Fruit fly (Drosophila melanogaster) whole organism, prepupa: Measurements from ENCODE around the gene CG32551.

Experiments used
- CG10631 ChIP-seq: fragments of 200-800 bp; sonication (Bioruptor generic); optimal IDR thresholded peaks from 2 replicates; lab custom pipeline; 2016; ENCODE audit warnings: missing biosample characterization, missing genetic modification characterization
- CG10669 ChIP-seq: fragments of 200-800 bp; sonication (Bioruptor generic); optimal IDR thresholded peaks from 3 replicates; lab custom pipeline; 2018; ENCODE audit warnings: missing biosample characterization, mild to moderate bottlenecking, missing genetic modification characterization, moderate library complexity
- CG11294 ChIP-seq: fragments of 200-800 bp; sonication (Bioruptor generic); IDR thresholded peaks from 2 replicates; pipeline ENCODE4 v1.3.6; 2022; ENCODE audit warnings: missing biosample characterization, missing genetic modification characterization
- CG11762 ChIP-seq: fragments of 200-800 bp; sonication (Bioruptor generic); optimal IDR thresholded peaks from 3 replicates; lab custom pipeline; 2016; ENCODE audit warnings: missing biosample characterization, missing genetic modification characterization; ENCODE audit not compliant: insufficient read depth
- CG11902 ChIP-seq: fragments of 200-800 bp; sonication (Bioruptor generic); optimal IDR thresholded peaks from 3 replicates; lab custom pipeline; 2016; ENCODE audit warnings: missing biosample characterization, missing genetic modification characterization
- CG16779 ChIP-seq: fragments of 200-800 bp; sonication (Bioruptor generic); optimal IDR thresholded peaks from 3 replicates; lab custom pipeline; 2017; ENCODE audit warnings: missing biosample characterization, mild to moderate bottlenecking, missing genetic modification characterization
- CG3032 ChIP-seq: fragments of 200-800 bp; optimal IDR thresholded peaks from 2 replicates; lab custom pipeline; 2019; ENCODE audit warnings: missing biosample characterization, mild to moderate bottlenecking, missing genetic modification characterization, moderate library complexity
- CG31627 ChIP-seq: fragments of 200-800 bp; sonication (Bioruptor generic); optimal IDR thresholded peaks from 3 replicates; lab custom pipeline; 2016; ENCODE audit warnings: missing biosample characterization, missing genetic modification characterization
- CG32006 ChIP-seq: fragments of 200-800 bp; sonication (Bioruptor generic); optimal IDR thresholded peaks from 3 replicates; lab custom pipeline; 2017; ENCODE audit warnings: missing biosample characterization, mild to moderate bottlenecking, missing genetic modification characterization
- CG34406 ChIP-seq: fragments of 200-800 bp; sonication (Bioruptor generic); optimal IDR thresholded peaks from 3 replicates; lab custom pipeline; 2016; ENCODE audit warnings: missing biosample characterization, missing genetic modification characterization
- CG6276 ChIP-seq: fragments of 200-800 bp; sonication (Bioruptor generic); optimal IDR thresholded peaks from 2 replicates; lab custom pipeline; 2017; ENCODE audit warnings: missing biosample characterization, mild to moderate bottlenecking, missing genetic modification characterization
- CG6792 ChIP-seq: fragments of 200-800 bp; sonication (Bioruptor generic); optimal IDR thresholded peaks from 3 replicates; lab custom pipeline; 2016; ENCODE audit warnings: missing biosample characterization, missing genetic modification characterization
- CG6854 ChIP-seq: fragments of 200-800 bp; sonication (Bioruptor generic); optimal IDR thresholded peaks from 2 replicates; lab custom pipeline; 2017; ENCODE audit warnings: missing biosample characterization, mild to moderate bottlenecking, missing genetic modification characterization
- CG7368 ChIP-seq: fragments of 200-800 bp; sonication (Bioruptor generic); optimal IDR thresholded peaks from 3 replicates; lab custom pipeline; 2016; ENCODE audit warnings: missing biosample characterization, missing genetic modification characterization
- CG8632 ChIP-seq: fragments of 200-800 bp; sonication (Bioruptor generic); optimal IDR thresholded peaks from 3 replicates; lab custom pipeline; 2016; ENCODE audit warnings: missing biosample characterization, missing genetic modification characterization
- CG9139 ChIP-seq: fragments of 200-800 bp; sonication (Bioruptor generic); optimal IDR thresholded peaks from 3 replicates; lab custom pipeline; 2017; ENCODE audit warnings: missing biosample characterization, mild to moderate bottlenecking, missing genetic modification characterization
- Eip93F ChIP-seq: fragments of 200-800 bp; sonication (Bioruptor generic); optimal IDR thresholded peaks from 2 replicates; lab custom pipeline; 2016; ENCODE audit warnings: missing biosample characterization, mild to moderate bottlenecking, missing genetic modification characterization
- Ets21C ChIP-seq: fragments of 200-800 bp; sonication (Bioruptor generic); optimal IDR thresholded peaks from 3 replicates; lab custom pipeline; 2016; ENCODE audit warnings: missing biosample characterization, missing genetic modification characterization
- Ets96B ChIP-seq: fragments of 200-800 bp; optimal IDR thresholded peaks from 2 replicates; lab custom pipeline; 2019; ENCODE audit warnings: missing biosample characterization, mild to moderate bottlenecking, missing genetic modification characterization, moderate library complexity
- Hr39 ChIP-seq: fragments of 200-800 bp; sonication (Bioruptor generic); optimal IDR thresholded peaks from 2 replicates; lab custom pipeline; 2016; ENCODE audit warnings: missing biosample characterization, missing genetic modification characterization
- Hr4 ChIP-seq: fragments of 200-800 bp; sonication (Bioruptor generic); optimal IDR thresholded peaks from 3 replicates; lab custom pipeline; 2016; ENCODE audit warnings: missing biosample characterization, missing genetic modification characterization
- Lpt ChIP-seq: fragments of 200-800 bp; sonication (Bioruptor generic); optimal IDR thresholded peaks from 3 replicates; lab custom pipeline; 2016; ENCODE audit warnings: missing biosample characterization, missing genetic modification characterization
- Smox ChIP-seq: fragments of 200-800 bp; sonication (Bioruptor generic); optimal IDR thresholded peaks from 3 replicates; lab custom pipeline; 2016; ENCODE audit warnings: missing biosample characterization, missing genetic modification characterization
- Sox102F ChIP-seq: fragments of 200-800 bp; sonication (Bioruptor generic); optimal IDR thresholded peaks from 2 replicates; lab custom pipeline; 2016; ENCODE audit warnings: missing biosample characterization, mild to moderate bottlenecking, missing genetic modification characterization
- achi ChIP-seq: fragments of 200-800 bp; sonication (Bioruptor generic); optimal IDR thresholded peaks from 3 replicates; lab custom pipeline; 2016; ENCODE audit warnings: missing biosample characterization, missing genetic modification characterization
- acj6 ChIP-seq: fragments of 200-800 bp; sonication (Bioruptor generic); optimal IDR thresholded peaks from 3 replicates; lab custom pipeline; 2016; ENCODE audit warnings: missing biosample characterization, missing genetic modification characterization
- cyc ChIP-seq: fragments of 200-800 bp; sonication (Bioruptor generic); optimal IDR thresholded peaks from 3 replicates; lab custom pipeline; 2016; ENCODE audit warnings: missing biosample characterization, missing genetic modification characterization
- dac ChIP-seq: fragments of 200-800 bp; sonication (Bioruptor generic); optimal IDR thresholded peaks from 2 replicates; lab custom pipeline; 2017; ENCODE audit warnings: missing biosample characterization, mild to moderate bottlenecking, missing genetic modification characterization
- fd59A ChIP-seq: fragments of 200-800 bp; sonication (Bioruptor generic); optimal IDR thresholded peaks from 2 replicates; lab custom pipeline; 2017; ENCODE audit warnings: missing biosample characterization, mild to moderate bottlenecking, missing genetic modification characterization, missing genetic modification reagents
- fd85E ChIP-seq: fragments of 200-800 bp; sonication (Bioruptor generic); optimal IDR thresholded peaks from 3 replicates; lab custom pipeline; 2016; ENCODE audit warnings: missing biosample characterization, missing genetic modification characterization
- net ChIP-seq: fragments of 200-800 bp; sonication (Bioruptor generic); optimal IDR thresholded peaks from 3 replicates; lab custom pipeline; 2016; ENCODE audit warnings: missing biosample characterization, missing genetic modification characterization
- pdm3 ChIP-seq: fragments of 200-800 bp; sonication (Bioruptor generic); optimal IDR thresholded peaks from 3 replicates; lab custom pipeline; 2016; ENCODE audit warnings: missing biosample characterization, missing genetic modification characterization
- ss ChIP-seq, 2 experiments: fragments of 200-800 bp; sonication (Bioruptor generic); optimal IDR thresholded peaks; 2 replicates in 1 of 2; 3 replicates in 1 of 2; lab custom pipeline; 2017 to 2018; ENCODE audit warnings: mild to moderate bottlenecking in 2 of 2, missing biosample characterization in 2 of 2, missing genetic modification characterization in 2 of 2, moderate library complexity in 1 of 2
- svp ChIP-seq: fragments of 200-800 bp; sonication (Bioruptor generic); peaks from one replicate; lab custom pipeline; 2016; ENCODE audit warnings: missing biosample characterization, missing genetic modification characterization
- topi ChIP-seq: fragments of 200-800 bp; sonication (Bioruptor generic); optimal IDR thresholded peaks from 3 replicates; lab custom pipeline; 2016; ENCODE audit warnings: missing biosample characterization, missing genetic modification characterization
- vri ChIP-seq: fragments of 200-800 bp; sonication (Bioruptor generic); optimal IDR thresholded peaks from 3 replicates; lab custom pipeline; 2016; ENCODE audit warnings: missing biosample characterization, mild to moderate bottlenecking, missing genetic modification characterization

Gene CG32551

DNA sequence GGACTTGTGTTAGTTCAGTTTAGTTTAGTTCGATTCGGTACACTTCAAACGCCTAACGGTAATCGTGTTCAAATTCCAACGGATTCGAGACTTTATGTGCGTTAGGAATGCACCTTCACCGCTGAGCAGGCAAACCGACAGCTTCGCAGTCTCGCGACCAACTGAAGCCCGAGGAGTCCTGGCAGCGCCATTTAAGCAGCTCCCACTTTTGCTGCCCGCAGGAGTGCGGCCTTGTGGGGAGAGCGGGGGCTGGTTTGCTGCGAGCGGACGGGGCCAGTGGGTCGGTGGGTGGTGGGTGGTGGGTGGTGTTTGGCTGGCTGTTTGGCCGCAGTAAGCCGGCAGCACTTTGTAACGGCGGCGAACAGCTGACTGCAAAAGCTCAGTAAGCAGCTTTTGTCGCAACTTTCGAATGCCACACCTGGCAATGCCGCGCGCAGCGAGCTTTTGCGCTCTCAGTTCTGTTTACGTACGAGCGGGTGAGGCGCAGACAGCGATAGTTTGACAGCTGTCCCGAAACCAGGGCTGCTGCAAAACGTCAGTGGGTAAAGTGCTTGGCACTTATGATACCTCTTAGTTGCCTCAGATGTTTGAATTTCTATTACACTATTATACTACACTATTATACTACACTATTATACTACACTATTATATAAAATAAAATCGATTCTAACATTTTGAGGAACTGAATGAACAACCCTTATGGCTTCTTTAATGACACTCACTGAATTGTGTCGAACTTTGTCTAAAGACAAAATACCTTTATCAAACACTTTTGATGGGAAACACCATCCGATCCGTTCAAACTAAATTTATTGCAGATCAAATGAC lies 40.9 kb downstream of the CG32551 start, which contains the start of gene CG32547 (continued):
- TF ChIP-seq CG11762 (no peak), CG31627 (no peak), CG6792 (no peak), CG11294 (GFP tag; lab: Robert Waterston, UW) (no peak), achi (peak; percentile 91), CG9139 (GFP tag; lab: Kevin White, UChicago) (no peak), fd85E (GFP tag; lab: Kevin White, UChicago) (no peak), Hr39 (GFP tag; lab: Kevin White, UChicago) (peak; percentile 3), ss (GFP tag; optimal IDR thresholded peaks at IDR 0.05; lab: Kevin White, UChicago) (no peak), CG6276 (GFP tag; lab: Kevin White, UChicago) (no peak), CG3032 (tag; lab: Kevin White, UChicago) (no peak), acj6 (GFP tag; lab: Kevin White, UChicago) (no peak), CG6854 (GFP tag; lab: Kevin White, UChicago) (no peak), net (GFP tag; lab: Kevin White, UChicago) (no peak), CG16779 (tag; lab: Kevin White, UChicago) (no peak), CG10631 (no peak), Smox (GFP tag; lab: Kevin White, UChicago) (no peak), Ets96B (tag; lab: Kevin White, UChicago) (peak; percentile 2), CG32006 (GFP tag; lab: Kevin White, UChicago) (peak; percentile 23), topi (GFP tag; lab: Kevin White, UChicago) (no peak), CG7368 (GFP tag; lab: Kevin White, UChicago) (no peak), pdm3 (GFP tag; lab: Kevin White, UChicago) (no peak), CG34406 (GFP tag; lab: Kevin White, UChicago) (no peak), CG10669 (GFP tag; lab: Kevin White, UChicago) (peak; percentile 21), Ets21C (GFP tag; lab: Kevin White, UChicago) (no peak), Lpt (GFP tag; lab: Kevin White, UChicago) (no peak), CG8632 (no peak), svp (peak; percentile 36), Sox102F (GFP tag; lab: Kevin White, UChicago) (no peak), CG11902 (GFP tag; lab: Kevin White, UChicago) (no peak), vri (GFP tag; lab: Kevin White, UChicago) (no peak), fd59A (GFP tag; lab: Kevin White, UChicago) (no peak), Eip93F (GFP tag; lab: Kevin White, UChicago) (no peak), Hr4 (GFP tag; lab: Kevin White, UChicago) (peak; percentile 33), cyc (GFP tag; lab: Kevin White, UChicago) (no peak), dac (GFP tag; lab: Kevin White, UChicago) (no peak)

DNA sequence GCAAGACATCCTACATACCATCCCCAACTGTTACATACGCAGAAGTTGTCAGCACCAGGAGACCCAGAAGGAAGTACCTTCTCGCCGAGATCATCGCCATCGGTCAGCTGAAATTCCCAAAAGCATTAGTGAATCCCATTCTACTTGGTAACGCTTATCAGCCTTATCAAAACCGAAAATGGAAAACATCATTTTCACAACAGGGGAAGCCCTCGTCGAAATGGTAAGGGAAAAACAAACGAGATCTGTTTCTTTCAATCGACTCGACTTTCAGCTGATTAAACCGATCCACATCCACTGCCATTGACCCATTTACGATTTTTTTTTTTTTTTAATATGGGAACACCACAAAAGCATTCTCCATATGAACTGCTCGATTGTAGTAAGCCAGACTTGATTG lies 43.9 kb downstream of the CG32551 start:
- TF ChIP-seq CG11294 (GFP tag; lab: Robert Waterston, UW) (no peak), Ets21C (GFP tag; lab: Kevin White, UChicago) (no peak), vri (GFP tag; lab: Kevin White, UChicago) (no peak)
- TF ChIP-seq, all 60 proteins: peak for 0
